Worm (Caenorhabditis elegans): ENCODE results near the gene eor-1.
"Not testable (repeated sequence)": the region's sequence is repeated elsewhere in the genome, so short reads cannot be mapped to it uniquely, and the experiment has no call there.

- not testable (repeated sequence) for TF ChIP-seq spr-3 (GFP tag; optimal IDR thresholded peaks at IDR 0.05); daf-16 (GFP tag; optimal IDR thresholded peaks at IDR 0.05); daf-16 (tag; optimal IDR thresholded peaks at IDR 0.05); skn-1 (tag; optimal IDR thresholded peaks at IDR 0.05); hif-1 (tag; optimal IDR thresholded peaks at IDR 0.05); ces-1 (GFP tag; optimal IDR thresholded peaks at IDR 0.05); mes-2 (tag; optimal IDR thresholded peaks at IDR 0.05; ENCODE audit: poor library complexity, severe bottlenecking)
Measured at ce11 chrIV:4762990-4763545, 35.9 kb downstream of the eor-1 start.

Measured in whole organism, L4 larva.